Worm (Caenorhabditis elegans) whole organism, late embryonic: ENCODE results near the gene sphk-1.

ENCODE experiments used
- C08G9.2 ChIP-seq: sonication (generic microtip); optimal IDR thresholded peaks from 2 replicates; lab custom pipeline; 2016; ENCODE audit warnings: mild to moderate bottlenecking, missing genetic modification characterization, moderate library complexity, missing compliant biosample characterization
- C38D4.7 ChIP-seq: fragments of 200-800 bp; sonication (Bioruptor generic); optimal IDR thresholded peaks from 2 replicates; lab custom pipeline; 2018; ENCODE audit warnings: mild to moderate bottlenecking, missing genetic modification characterization, moderate library complexity, missing compliant biosample characterization
- F13H6.1 ChIP-seq: sonication (generic microtip); optimal IDR thresholded peaks from 2 replicates; lab custom pipeline; 2016; ENCODE audit warnings: missing genetic modification characterization, missing compliant biosample characterization
- Y22D7AL.16 ChIP-seq: sonication (generic microtip); optimal IDR thresholded peaks from 2 replicates; lab custom pipeline; 2016; ENCODE audit warnings: missing genetic modification characterization, missing compliant biosample characterization
- ahr-1 ChIP-seq: sonication (generic microtip); optimal IDR thresholded peaks from 2 replicates; lab custom pipeline; 2016; ENCODE audit warnings: missing genetic modification characterization, missing compliant biosample characterization
- ceh-14 ChIP-seq: sonication (generic microtip); optimal IDR thresholded peaks from 2 replicates; lab custom pipeline; 2016; ENCODE audit warnings: missing genotype, missing genetic modification characterization, missing compliant biosample characterization
- ceh-18 ChIP-seq: sonication (generic microtip); optimal IDR thresholded peaks from 2 replicates; lab custom pipeline; 2016; ENCODE audit warnings: missing genetic modification characterization, missing compliant biosample characterization
- ceh-19 ChIP-seq: fragments of 200-800 bp; sonication (Bioruptor generic); optimal IDR thresholded peaks from 2 replicates; lab custom pipeline; 2018; ENCODE audit warnings: mild to moderate bottlenecking, missing genetic modification characterization, missing compliant biosample characterization
- ceh-2 ChIP-seq: sonication (generic microtip); optimal IDR thresholded peaks from 2 replicates; lab custom pipeline; 2016; ENCODE audit warnings: missing genotype, missing genetic modification characterization, missing compliant biosample characterization
- ceh-22 ChIP-seq: sonication (generic microtip); optimal IDR thresholded peaks from 2 replicates; lab custom pipeline; 2017; ENCODE audit warnings: missing biosample characterization, missing genetic modification characterization
- ceh-30 ChIP-seq: fragments of 150-350 bp; optimal IDR thresholded peaks from 2 replicates; lab custom pipeline; 2014; ENCODE audit warnings: missing biosample characterization, missing genetic modification characterization
- ceh-31 ChIP-seq: sonication (generic microtip); optimal IDR thresholded peaks from 2 replicates; lab custom pipeline; 2016; ENCODE audit warnings: missing genetic modification characterization, missing compliant biosample characterization
- ceh-34 ChIP-seq: sonication (generic microtip); optimal IDR thresholded peaks from 2 replicates; lab custom pipeline; 2016; ENCODE audit warnings: mild to moderate bottlenecking, missing genetic modification characterization, missing compliant biosample characterization
- ceh-45 ChIP-seq: fragments of 200-800 bp; sonication (Bioruptor generic); IDR thresholded peaks from 2 replicates; pipeline ENCODE4 v1.3.6; 2022; ENCODE audit warnings: missing genetic modification reagents, missing genetic modification characterization, missing compliant biosample characterization
- ceh-9 ChIP-seq: sonication (generic microtip); optimal IDR thresholded peaks from 2 replicates; lab custom pipeline; 2016; ENCODE audit warnings: mild to moderate bottlenecking, missing genetic modification characterization, inconsistent platforms, missing compliant biosample characterization
- che-1 ChIP-seq: sonication (generic microtip); optimal IDR thresholded peaks from 2 replicates; lab custom pipeline; 2016; ENCODE audit warnings: mild to moderate bottlenecking, missing genetic modification characterization, missing compliant biosample characterization
- dmd-4 ChIP-seq: sonication (generic microtip); optimal IDR thresholded peaks from 2 replicates; lab custom pipeline; 2016; ENCODE audit warnings: borderline replicate concordance, missing genetic modification characterization, missing compliant biosample characterization
- dve-1 ChIP-seq: sonication (generic microtip); optimal IDR thresholded peaks from 2 replicates; lab custom pipeline; 2017; ENCODE audit warnings: antibody characterized with exemption, mild to moderate bottlenecking, missing genetic modification characterization, missing compliant biosample characterization
- elt-2 ChIP-seq: sonication (generic microtip); optimal IDR thresholded peaks from 2 replicates; lab custom pipeline; 2016; ENCODE audit warnings: missing genetic modification reagents, missing genetic modification characterization, missing compliant biosample characterization
- elt-4 ChIP-seq: sonication (generic microtip); optimal IDR thresholded peaks from 2 replicates; lab custom pipeline; 2016; ENCODE audit warnings: missing genetic modification characterization, missing compliant biosample characterization
- ets-4 ChIP-seq: sonication (generic microtip); optimal IDR thresholded peaks from 2 replicates; lab custom pipeline; 2016; ENCODE audit warnings: missing genetic modification characterization, missing compliant biosample characterization
- eyg-1 ChIP-seq: sonication (generic microtip); optimal IDR thresholded peaks from 2 replicates; lab custom pipeline; 2016; ENCODE audit warnings: missing genotype, missing genetic modification characterization, missing compliant biosample characterization
- fax-1 ChIP-seq: sonication (generic microtip); optimal IDR thresholded peaks from 2 replicates; lab custom pipeline; 2016; ENCODE audit warnings: missing genotype, missing genetic modification characterization, missing compliant biosample characterization
- fkh-10 ChIP-seq: fragments of 150-350 bp; optimal IDR thresholded peaks from 2 replicates; lab custom pipeline; 2014; ENCODE audit warnings: missing biosample characterization, missing genetic modification reagents, missing genetic modification characterization
- gmeb-2 ChIP-seq: sonication (generic microtip); optimal IDR thresholded peaks from 2 replicates; lab custom pipeline; 2016; ENCODE audit warnings: missing genetic modification characterization, inconsistent platforms, missing compliant biosample characterization
- hlh-15 ChIP-seq: sonication (generic microtip); optimal IDR thresholded peaks from 2 replicates; lab custom pipeline; 2016; ENCODE audit warnings: missing genetic modification characterization, missing compliant biosample characterization
- hlh-6 ChIP-seq: sonication (generic microtip); optimal IDR thresholded peaks from 2 replicates; lab custom pipeline; 2016; ENCODE audit warnings: missing genotype, missing genetic modification characterization, missing compliant biosample characterization
- lim-6 ChIP-seq: sonication (generic microtip); optimal IDR thresholded peaks from 2 replicates; lab custom pipeline; 2016; ENCODE audit warnings: missing genetic modification characterization, missing compliant biosample characterization
- lin-11 ChIP-seq: fragments of 200-800 bp; sonication (Bioruptor generic); optimal IDR thresholded peaks from 2 replicates; lab custom pipeline; 2018; ENCODE audit warnings: mild to moderate bottlenecking, missing genetic modification characterization, missing compliant biosample characterization
- madf-2 ChIP-seq: sonication (generic microtip); optimal IDR thresholded peaks from 2 replicates; lab custom pipeline; 2017; ENCODE audit warnings: missing genetic modification characterization, missing compliant biosample characterization
- nhr-232 ChIP-seq: sonication (generic microtip); optimal IDR thresholded peaks from 2 replicates; lab custom pipeline; 2016; ENCODE audit warnings: missing genetic modification characterization, missing compliant biosample characterization
- npax-4 ChIP-seq: sonication (generic microtip); optimal IDR thresholded peaks from 2 replicates; lab custom pipeline; 2016; ENCODE audit warnings: missing genetic modification characterization, missing compliant biosample characterization
- odd-2 ChIP-seq: sonication (generic microtip); optimal IDR thresholded peaks from 2 replicates; lab custom pipeline; 2017; ENCODE audit warnings: antibody characterized with exemption, mild to moderate bottlenecking, missing genetic modification characterization, missing compliant biosample characterization
- pag-3 ChIP-seq: sonication (generic microtip); optimal IDR thresholded peaks from 2 replicates; lab custom pipeline; 2016; ENCODE audit warnings: missing compliant biosample characterization, missing genetic modification characterization, borderline replicate concordance
- pha-2 ChIP-seq: sonication (generic microtip); optimal IDR thresholded peaks from 2 replicates; lab custom pipeline; 2017; ENCODE audit warnings: mild to moderate bottlenecking, missing genetic modification characterization, missing compliant biosample characterization
- pha-4 ChIP-seq: fragments of 150-350 bp; optimal IDR thresholded peaks from 2 replicates; lab custom pipeline; 2018; ENCODE audit warnings: missing biosample characterization, missing genetic modification reagents, missing genetic modification characterization
- pqm-1 ChIP-seq: sonication (generic microtip); optimal IDR thresholded peaks from 2 replicates; lab custom pipeline; 2016; ENCODE audit warnings: missing genetic modification characterization, missing compliant biosample characterization
- pros-1 ChIP-seq: fragments of 150-350 bp; optimal IDR thresholded peaks from 2 replicates; lab custom pipeline; 2014; ENCODE audit warnings: missing biosample characterization, missing genetic modification reagents, missing genetic modification characterization
- ref-2 ChIP-seq: sonication (generic microtip); optimal IDR thresholded peaks from 2 replicates; lab custom pipeline; 2016; ENCODE audit warnings: missing genetic modification characterization, missing compliant biosample characterization
- rnt-1 ChIP-seq: sonication (generic microtip); optimal IDR thresholded peaks from 2 replicates; lab custom pipeline; 2016; ENCODE audit warnings: missing genetic modification characterization, missing compliant biosample characterization
- sox-4 ChIP-seq: sonication (generic microtip); optimal IDR thresholded peaks from 2 replicates; lab custom pipeline; 2017; ENCODE audit warnings: mild to moderate bottlenecking, missing genetic modification characterization, inconsistent platforms, missing compliant biosample characterization
- syd-9 ChIP-seq: sonication (generic microtip); optimal IDR thresholded peaks from 2 replicates; lab custom pipeline; 2016; ENCODE audit warnings: mild to moderate bottlenecking, missing genetic modification characterization, moderate library complexity, missing compliant biosample characterization
- tbx-2 ChIP-seq: sonication (generic microtip); optimal IDR thresholded peaks from 2 replicates; lab custom pipeline; 2016; ENCODE audit warnings: missing genetic modification characterization, missing compliant biosample characterization
- tbx-7 ChIP-seq: sonication (generic microtip); optimal IDR thresholded peaks from 2 replicates; lab custom pipeline; 2016; ENCODE audit warnings: missing genotype, missing genetic modification characterization, missing compliant biosample characterization
- unc-3 ChIP-seq, 2 experiments: fragments of 200-800 bp in 1 of 2; sonication (Bioruptor generic) in 1 of 2; sonication (generic microtip) in 1 of 2; conservative IDR thresholded peaks in 1 of 2; optimal IDR thresholded peaks in 1 of 2; 2 replicates each; pipeline versions ENCODE4 v1.3.6 to Lab custom; 2016 to 2022; ENCODE audit warnings: missing compliant biosample characterization in 2 of 2, missing genetic modification characterization in 2 of 2, missing genetic modification reagents in 1 of 2
- unc-42 ChIP-seq: sonication (generic microtip); optimal IDR thresholded peaks from 2 replicates; lab custom pipeline; 2016; ENCODE audit warnings: missing genotype, missing genetic modification characterization, missing compliant biosample characterization
- unc-55 ChIP-seq: sonication (generic microtip); optimal IDR thresholded peaks from 2 replicates; lab custom pipeline; 2017; ENCODE audit warnings: missing biosample characterization, missing genetic modification reagents, missing genetic modification characterization
- zip-5 ChIP-seq: sonication (generic microtip); optimal IDR thresholded peaks from 2 replicates; lab custom pipeline; 2016; ENCODE audit warnings: missing genetic modification characterization, missing compliant biosample characterization
- ztf-16 ChIP-seq: sonication (generic microtip); optimal IDR thresholded peaks from 2 replicates; lab custom pipeline; 2017; ENCODE audit warnings: missing genetic modification characterization, missing compliant biosample characterization

sphk-1 gene

ce11 chrII:8717579-8717978 is 16.1 kb upstream of the sphk-1 start:
- no peak for TF ChIP-seq dmd-4 (tag; lab: Kevin White, UChicago)
- TF ChIP-seq ceh-22 = no peak
- TF ChIP-seq pha-4 = no peak
- TF ChIP-seq che-1 (tag; lab: Kevin White, UChicago) = no peak
- no peak for TF ChIP-seq fkh-10 (GFP tag; lab: Kevin White, UChicago)
- TF ChIP-seq pag-3 (tag; lab: Kevin White, UChicago) = no peak
- no peak for TF ChIP-seq ets-4 (tag; lab: Kevin White, UChicago)
- no peak for TF ChIP-seq ceh-9 (tag; lab: Kevin White, UChicago)
- TF ChIP-seq gmeb-2 (tag; lab: Kevin White, UChicago) = no peak
- TF ChIP-seq C08G9.2 (tag; lab: Kevin White, UChicago) = no peak
- TF ChIP-seq elt-4 (tag; lab: Kevin White, UChicago) = no peak
- TF ChIP-seq eyg-1 (tag; lab: Kevin White, UChicago) = no peak
- no peak for TF ChIP-seq unc-42 (tag; lab: Kevin White, UChicago)
- TF ChIP-seq sox-4 = no peak

ce11 chrII:8716231-8716878 is 14.9 kb upstream of the sphk-1 start, which contains the start of the genes cyn-11 and T01B7.5:
Gene cyn-11 (minus strand): TSS chrII:8716281.
Gene T01B7.5 (plus strand): TSS chrII:8716828.
- TF ChIP-seq unc-55 (GFP tag; lab: Kevin White, UChicago) (no peak), dve-1 (tag; lab: Kevin White, UChicago) (no peak), gmeb-2 (tag; lab: Kevin White, UChicago) (no peak), odd-2 (tag; lab: Kevin White, UChicago) (no peak), ceh-45 (no peak), pag-3 (tag; lab: Kevin White, UChicago) (no peak), ahr-1 (tag; lab: Kevin White, UChicago) (no peak), syd-9 (tag; lab: Kevin White, UChicago) (no peak), lin-11 (tag; lab: Kevin White, UChicago) (no peak), npax-4 (no peak), zip-5 (tag; lab: Kevin White, UChicago) (no peak), eyg-1 (tag; lab: Kevin White, UChicago) (peak; percentile 46), hlh-6 (tag; lab: Kevin White, UChicago) (no peak), rnt-1 (no peak), ceh-30 (tag; lab: Kevin White, UChicago) (no peak), C38D4.7 (GFP tag; lab: Kevin White, UChicago) (no peak), pha-2 (no peak), che-1 (tag; lab: Kevin White, UChicago) (no peak), ztf-16 (no peak), ceh-18 (tag; lab: Kevin White, UChicago) (no peak), lim-6 (tag; lab: Kevin White, UChicago) (no peak), ceh-31 (tag; lab: Kevin White, UChicago) (peak; percentile 18), ceh-14 (tag; lab: Kevin White, UChicago) (peak; percentile 20), sox-4 (no peak), tbx-2 (tag; lab: Kevin White, UChicago) (peak; percentile 45), tbx-7 (tag; lab: Kevin White, UChicago) (no peak), fkh-10 (GFP tag; lab: Kevin White, UChicago) (no peak), fax-1 (tag; lab: Kevin White, UChicago) (no peak), pros-1 (no peak), ref-2 (tag; lab: Kevin White, UChicago) (no peak), Y22D7AL.16 (tag; lab: Kevin White, UChicago) (no peak), F13H6.1 (tag; lab: Kevin White, UChicago) (no peak), pqm-1 (tag; lab: Kevin White, UChicago) (no peak), ceh-19 (GFP tag; lab: Kevin White, UChicago) (no peak), nhr-232 (tag; lab: Kevin White, UChicago) (no peak), ets-4 (tag; lab: Kevin White, UChicago) (no peak), dmd-4 (tag; lab: Kevin White, UChicago) (no peak), unc-3 (GFP tag; conservative IDR thresholded peaks at IDR 0.05; lab: Robert Waterston, UW) (no peak), unc-3 (tag; optimal IDR thresholded peaks at IDR 0.05; lab: Kevin White, UChicago) (no peak), unc-42 (tag; lab: Kevin White, UChicago) (peak; percentile 73), hlh-15 (tag; lab: Kevin White, UChicago) (no peak), elt-2 (tag; lab: Kevin White, UChicago) (peak; percentile 63), ceh-34 (tag; lab: Kevin White, UChicago) (peak; percentile 6), ceh-2 (tag; lab: Kevin White, UChicago) (peak; percentile 22), pha-4 (no peak), madf-2 (tag; lab: Kevin White, UChicago) (no peak)
